Worm (Caenorhabditis elegans) whole organism, L4 larva: Measurements from ENCODE around the gene zipt-9.

Source experiments
- F10B5.3 ChIP-seq: sonication (generic microtip); optimal IDR thresholded peaks from 2 replicates; lab custom pipeline; 2016; ENCODE audit warnings: mild to moderate bottlenecking, missing genetic modification characterization, missing compliant biosample characterization
- F26F4.8 ChIP-seq: fragments of 200-800 bp; sonication (Bioruptor generic); conservative IDR thresholded peaks from 2 replicates; pipeline ENCODE4 v1.3.6; 2022; ENCODE audit warnings: missing genetic modification characterization, missing compliant biosample characterization
- F37D6.2 ChIP-seq: sonication (generic microtip); optimal IDR thresholded peaks from 2 replicates; lab custom pipeline; 2016; ENCODE audit warnings: mild to moderate bottlenecking, missing genetic modification characterization, missing compliant biosample characterization
- F44E2.7 ChIP-seq: fragments of 200-800 bp; sonication (Bioruptor generic); IDR thresholded peaks from 2 replicates; pipeline ENCODE4 v2.1.2; 2022; ENCODE audit warnings: missing genetic modification characterization, missing compliant biosample characterization
- R02D3.7 ChIP-seq: fragments of 150-350 bp; sonication (generic microtip); optimal IDR thresholded peaks from 3 replicates; lab custom pipeline; 2014; ENCODE audit warnings: missing biosample characterization, missing genetic modification characterization
- T20F7.1 ChIP-seq: fragments of 200-800 bp; sonication (Bioruptor generic); optimal IDR thresholded peaks from 2 replicates; lab custom pipeline; 2018; ENCODE audit warnings: mild to moderate bottlenecking, missing genetic modification characterization, missing compliant biosample characterization
- T26A8.4 ChIP-seq: fragments of 200-800 bp; sonication (Bioruptor generic); IDR thresholded peaks from 2 replicates; pipeline ENCODE4 v1.3.6; 2022; ENCODE audit warnings: missing genetic modification characterization, missing compliant biosample characterization
- Y105C5A.15 ChIP-seq: fragments of 200-800 bp; sonication (Bioruptor generic); IDR thresholded peaks from 2 replicates; pipeline ENCODE4 v1.3.6; 2022; ENCODE audit warnings: missing genetic modification characterization, missing compliant biosample characterization
- ZK337.2 ChIP-seq: fragments of 200-800 bp; sonication (Bioruptor generic); IDR thresholded peaks from 2 replicates; pipeline ENCODE4 v1.3.6; 2022; ENCODE audit warnings: missing genetic modification reagents, missing genetic modification characterization, missing compliant biosample characterization
- ZK546.5 ChIP-seq, 2 experiments: sonication (generic microtip); optimal IDR thresholded peaks; 2 replicates each; lab custom pipeline; 2017; ENCODE audit warnings: missing biosample characterization in 2 of 2, missing genetic modification characterization in 2 of 2
- aha-1 ChIP-seq: fragments of 150-350 bp; peaks from one replicate; lab custom pipeline; 2014; ENCODE audit warnings: missing biosample characterization, missing genetic modification characterization
- ama-1 ChIP-seq: fragments of 150-350 bp; optimal IDR thresholded peaks from 2 replicates; lab custom pipeline; 2014; ENCODE audit warnings: inconsistent platforms, mixed read lengths
- arid-1 ChIP-seq: fragments of 200-800 bp; sonication (Bioruptor generic); conservative IDR thresholded peaks from 2 replicates; pipeline ENCODE4 v1.3.6; 2022; ENCODE audit warnings: missing genetic modification reagents, missing genetic modification characterization, missing compliant biosample characterization
- ceh-32 ChIP-seq: sonication (generic microtip); optimal IDR thresholded peaks from 2 replicates; lab custom pipeline; 2016; ENCODE audit warnings: mild to moderate bottlenecking, missing genetic modification characterization, missing compliant biosample characterization; ENCODE audit not compliant: poor library complexity
- ceh-44 ChIP-seq: fragments of 200-800 bp; sonication (Bioruptor generic); IDR thresholded peaks from 2 replicates; pipeline ENCODE4 v1.3.6; 2022; ENCODE audit warnings: missing genetic modification reagents, missing genetic modification characterization, missing compliant biosample characterization
- ceh-62 ChIP-seq: sonication (generic microtip); optimal IDR thresholded peaks from 2 replicates; lab custom pipeline; 2017; ENCODE audit warnings: missing biosample characterization, missing genetic modification characterization
- ceh-82 ChIP-seq: sonication (generic microtip); optimal IDR thresholded peaks from 2 replicates; lab custom pipeline; 2017; ENCODE audit warnings: missing biosample characterization, missing genetic modification characterization
- cey-2 ChIP-seq: sonication (generic microtip); optimal IDR thresholded peaks from 3 replicates; lab custom pipeline; 2017; ENCODE audit warnings: missing genetic modification characterization, mild to moderate bottlenecking, missing compliant biosample characterization, antibody characterized with exemption, borderline replicate concordance; ENCODE audit not compliant: insufficient read depth
- daf-16 ChIP-seq, 3 experiments: sonication (generic microtip); optimal IDR thresholded peaks; 2 replicates each; lab custom pipeline; 2016 to 2017; ENCODE audit warnings: missing genetic modification characterization in 3 of 3, missing genetic modification reagents in 3 of 3, mild to moderate bottlenecking in 2 of 3, missing compliant biosample characterization in 2 of 3, missing biosample characterization in 1 of 3, moderate library complexity in 1 of 3
- daf-19 ChIP-seq: fragments of 200-800 bp; sonication (Bioruptor generic); conservative IDR thresholded peaks from 2 replicates; pipeline ENCODE4 v1.3.6; 2022; ENCODE audit warnings: missing genetic modification characterization, missing compliant biosample characterization
- daf-8 ChIP-seq: fragments of 200-800 bp; sonication (Bioruptor generic); IDR thresholded peaks from 2 replicates; pipeline ENCODE4 v1.3.6; 2022; ENCODE audit warnings: missing genetic modification characterization, missing compliant biosample characterization
- dmd-6 ChIP-seq: fragments of 200-800 bp; sonication (Bioruptor generic); IDR thresholded peaks from 2 replicates; pipeline ENCODE4 v1.3.6; 2022; ENCODE audit warnings: missing genetic modification reagents, missing genetic modification characterization, missing compliant biosample characterization
- dmd-8 ChIP-seq: fragments of 200-800 bp; sonication (Bioruptor generic); IDR thresholded peaks from 2 replicates; pipeline ENCODE4 v1.3.6; 2022; ENCODE audit warnings: missing genetic modification characterization, missing compliant biosample characterization
- egl-43 ChIP-seq: fragments of 200-800 bp; sonication (Bioruptor generic); IDR thresholded peaks from 2 replicates; pipeline ENCODE4 v1.3.6; 2022; ENCODE audit warnings: missing genetic modification reagents, missing genetic modification characterization, missing compliant biosample characterization
- fkh-10 ChIP-seq: fragments of 150-350 bp; optimal IDR thresholded peaks from 2 replicates; lab custom pipeline; 2014; ENCODE audit warnings: missing biosample characterization, missing genetic modification reagents, missing genetic modification characterization
- hlh-11 ChIP-seq: fragments of 200-800 bp; sonication (Bioruptor generic); optimal IDR thresholded peaks from 2 replicates; lab custom pipeline; 2018; ENCODE audit warnings: mild to moderate bottlenecking, missing genetic modification characterization, missing compliant biosample characterization
- hlh-30 ChIP-seq: sonication (generic microtip); optimal IDR thresholded peaks from 2 replicates; lab custom pipeline; 2017; ENCODE audit warnings: antibody characterized with exemption, mild to moderate bottlenecking, missing genetic modification characterization, missing compliant biosample characterization; ENCODE audit not compliant: insufficient read depth
- lim-7 ChIP-seq: fragments of 200-800 bp; sonication (Bioruptor generic); IDR thresholded peaks from 2 replicates; pipeline ENCODE4 v1.3.6; 2022; ENCODE audit warnings: missing genetic modification characterization, missing compliant biosample characterization
- lin-13 ChIP-seq: fragments of 150-350 bp; optimal IDR thresholded peaks from 2 replicates; lab custom pipeline; 2014; ENCODE audit warnings: missing biosample characterization, missing genetic modification reagents, missing genetic modification characterization
- lin-38 ChIP-seq: fragments of 200-800 bp; sonication (Bioruptor generic); IDR thresholded peaks from 2 replicates; pipeline ENCODE4 v1.3.6; 2022; ENCODE audit warnings: missing genetic modification reagents, missing genetic modification characterization, missing compliant biosample characterization
- lin-39 ChIP-seq: fragments of 150-350 bp; optimal IDR thresholded peaks from 2 replicates; lab custom pipeline; 2014; ENCODE audit warnings: missing biosample characterization, missing genetic modification reagents, missing genetic modification characterization
- lsy-2 ChIP-seq, 2 experiments: fragments of 150-350 bp in 1 of 2; sonication (generic microtip) in 1 of 2; optimal IDR thresholded peaks; 2 replicates each; lab custom pipeline; 2014 to 2017; ENCODE audit warnings: missing biosample characterization in 2 of 2, missing genetic modification characterization in 2 of 2
- mdl-1 ChIP-seq, 2 experiments: fragments of 150-350 bp in 1 of 2; sonication (generic microtip) in 1 of 2; optimal IDR thresholded peaks; 2 replicates each; lab custom pipeline; 2014 to 2017; ENCODE audit warnings: missing biosample characterization in 2 of 2, missing genetic modification characterization in 2 of 2
- mep-1 ChIP-seq: fragments of 150-350 bp; sonication (generic microtip); optimal IDR thresholded peaks from 3 replicates; lab custom pipeline; 2014; ENCODE audit warnings: missing biosample characterization, missing genetic modification characterization
- nhr-102 ChIP-seq: sonication (generic microtip); optimal IDR thresholded peaks from 2 replicates; lab custom pipeline; 2016; ENCODE audit warnings: mild to moderate bottlenecking, missing genetic modification characterization, moderate library complexity, missing compliant biosample characterization
- nhr-237 ChIP-seq: sonication (generic microtip); optimal IDR thresholded peaks from 2 replicates; lab custom pipeline; 2017; ENCODE audit warnings: missing biosample characterization, missing genetic modification characterization
- nhr-28 ChIP-seq: fragments of 150-350 bp; optimal IDR thresholded peaks from 2 replicates; lab custom pipeline; 2014; ENCODE audit warnings: missing biosample characterization, missing genetic modification characterization
- nhr-41 ChIP-seq: fragments of 200-800 bp; sonication (Bioruptor generic); IDR thresholded peaks from 2 replicates; pipeline ENCODE4 v1.3.6; 2022; ENCODE audit warnings: missing genetic modification reagents, missing genetic modification characterization, missing compliant biosample characterization
- nhr-42 ChIP-seq: fragments of 200-800 bp; sonication (Bioruptor generic); IDR thresholded peaks from 2 replicates; pipeline ENCODE4 v1.3.6; 2022; ENCODE audit warnings: missing genetic modification characterization, missing compliant biosample characterization
- nhr-48 ChIP-seq: sonication (generic microtip); optimal IDR thresholded peaks from 2 replicates; lab custom pipeline; 2016; ENCODE audit warnings: mild to moderate bottlenecking, missing genetic modification characterization, missing compliant biosample characterization
- nhr-76 ChIP-seq: fragments of 150-350 bp; optimal IDR thresholded peaks from 2 replicates; lab custom pipeline; 2014; ENCODE audit warnings: missing biosample characterization, missing genetic modification characterization
- php-3 ChIP-seq: fragments of 200-800 bp; sonication (Bioruptor generic); IDR thresholded peaks from 2 replicates; pipeline ENCODE4 v1.3.6; 2022; ENCODE audit warnings: missing genetic modification reagents, missing genetic modification characterization, missing compliant biosample characterization
- pqm-1 ChIP-seq: sonication (generic microtip); optimal IDR thresholded peaks from 2 replicates; lab custom pipeline; 2017; ENCODE audit warnings: missing biosample characterization, missing genetic modification characterization
- rbr-2 ChIP-seq: sonication (generic microtip); optimal IDR thresholded peaks from 2 replicates; lab custom pipeline; 2016; ENCODE audit warnings: missing genotype, missing genetic modification characterization, missing compliant biosample characterization
- snpc-1.2 ChIP-seq: fragments of 200-800 bp; sonication (Bioruptor generic); IDR thresholded peaks from 2 replicates; pipeline ENCODE4 v1.3.6; 2022; ENCODE audit warnings: missing genetic modification reagents, missing genetic modification characterization, missing compliant biosample characterization
- spr-3 ChIP-seq: fragments of 200-800 bp; sonication (Bioruptor generic); optimal IDR thresholded peaks from 2 replicates; lab custom pipeline; 2018; ENCODE audit warnings: mild to moderate bottlenecking, missing genetic modification characterization, missing compliant biosample characterization
- unc-39 ChIP-seq: sonication (generic microtip); optimal IDR thresholded peaks from 2 replicates; lab custom pipeline; 2017; ENCODE audit warnings: missing biosample characterization, missing genetic modification characterization
- zfp-3 ChIP-seq: fragments of 200-800 bp; sonication (Bioruptor generic); conservative IDR thresholded peaks from 2 replicates; pipeline ENCODE4 v1.3.6; 2022; ENCODE audit warnings: missing genetic modification reagents, missing genetic modification characterization, missing compliant biosample characterization
- zip-11 ChIP-seq: fragments of 200-800 bp; sonication (Bioruptor generic); IDR thresholded peaks from 2 replicates; pipeline ENCODE4 v1.3.6; 2022; ENCODE audit warnings: missing genetic modification characterization, missing compliant biosample characterization
- zip-2 ChIP-seq: fragments of 150-350 bp; optimal IDR thresholded peaks from 2 replicates; lab custom pipeline; 2014; ENCODE audit warnings: missing biosample characterization, missing genetic modification characterization
- ztf-7 ChIP-seq: fragments of 150-350 bp; optimal IDR thresholded peaks from 2 replicates; lab custom pipeline; 2014; ENCODE audit warnings: missing biosample characterization, missing genetic modification characterization

The zipt-9 gene

ce11 chrV:13744901-13745300, 29.8 kb upstream of the zipt-9 start, which contains the start of gene F35E12.9 (continued):
- TF ChIP-seq unc-39 (tag; lab: Kevin White, UChicago): no peak
- TF ChIP-seq aha-1 (tag; lab: Kevin White, UChicago): peak; percentile 85
- no peak for TF ChIP-seq T26A8.4 (GFP tag; lab: Robert Waterston, UW)
- TF ChIP-seq fkh-10 (GFP tag; lab: Kevin White, UChicago): no peak
- no peak for TF ChIP-seq arid-1 (GFP tag; lab: Robert Waterston, UW)
- TF ChIP-seq ceh-62 (tag; lab: Kevin White, UChicago): no peak
- TF ChIP-seq php-3: peak; percentile 78
- no peak for TF ChIP-seq lin-39 (tag; lab: Kevin White, UChicago)
- no peak for TF ChIP-seq snpc-1.2
- TF ChIP-seq lim-7: no peak
- TF ChIP-seq F10B5.3: no peak
- no peak for TF ChIP-seq dmd-8 (GFP tag; lab: Robert Waterston, UW)
- TF ChIP-seq daf-8 (GFP tag; lab: Robert Waterston, UW): no peak
- no peak for TF ChIP-seq ceh-44 (GFP tag; lab: Robert Waterston, UW)
- no peak for TF ChIP-seq hlh-30 (tag; lab: Kevin White, UChicago)
- no peak for TF ChIP-seq lin-13 (GFP tag; lab: Kevin White, UChicago)
- TF ChIP-seq ceh-32 (tag; lab: Kevin White, UChicago): no peak
- TF ChIP-seq nhr-237: no peak
- TF ChIP-seq nhr-42 (GFP tag; lab: Robert Waterston, UW): no peak
- TF ChIP-seq R02D3.7 (tag; lab: Kevin White, UChicago): no peak
- TF ChIP-seq nhr-102 (tag; lab: Kevin White, UChicago): peak; percentile 24
- TF ChIP-seq mep-1 (tag; lab: Kevin White, UChicago): peak; percentile 23
- TF ChIP-seq ceh-82 (tag; lab: Kevin White, UChicago): no peak
- no peak for TF ChIP-seq ZK337.2 (GFP tag; lab: Robert Waterston, UW)
- TF ChIP-seq nhr-41 (GFP tag; lab: Robert Waterston, UW): no peak
- no peak for TF ChIP-seq zip-11 (GFP tag; lab: Robert Waterston, UW)
- no peak for TF ChIP-seq lsy-2 (tag; optimal IDR thresholded peaks at IDR 0.05; lab: Kevin White, UChicago)
- no peak for TF ChIP-seq lin-38 (GFP tag; lab: Robert Waterston, UW)
- no peak for TF ChIP-seq ZK546.5 (tag; optimal IDR thresholded peaks at IDR 0.05; lab: Kevin White, UChicago)
- TF ChIP-seq nhr-28 (tag; lab: Kevin White, UChicago): peak; percentile 83
- no peak for TF ChIP-seq nhr-76 (tag; lab: Kevin White, UChicago)
- TF ChIP-seq zip-2 (tag; lab: Kevin White, UChicago): peak; percentile 16
- peak; percentile 59 for TF ChIP-seq hlh-11 (tag; lab: Kevin White, UChicago)
- TF ChIP-seq F26F4.8 (GFP tag; lab: Robert Waterston, UW): no peak
- TF ChIP-seq ama-1 (lab: Kevin White, UChicago): no peak
- TF ChIP-seq daf-19 (GFP tag; lab: Robert Waterston, UW): no peak
- TF ChIP-seq cey-2 (tag; lab: Kevin White, UChicago): no peak

- TF ChIP-seq F37D6.2 (tag; lab: Kevin White, UChicago) (no peak), T20F7.1 (GFP tag; lab: Kevin White, UChicago) (no peak), pqm-1 (peak; percentile 72), ceh-44 (GFP tag; lab: Robert Waterston, UW) (no peak), rbr-2 (tag; lab: Kevin White, UChicago) (no peak), lsy-2 (tag; optimal IDR thresholded peaks at IDR 0.05; lab: Kevin White, UChicago) (no peak), ztf-7 (tag; lab: Kevin White, UChicago) (no peak), dmd-6 (GFP tag; lab: Robert Waterston, UW) (peak; percentile 38; the same call in 1 of the 2 replicates), F44E2.7 (GFP tag; lab: Robert Waterston, UW) (no peak), mdl-1 (tag; optimal IDR thresholded peaks at IDR 0.05; lab: Kevin White, UChicago) (no peak), spr-3 (GFP tag; lab: Kevin White, UChicago) (no peak), egl-43 (GFP tag; lab: Robert Waterston, UW) (no peak), zfp-3 (GFP tag; lab: Robert Waterston, UW) (no peak), daf-16 (GFP tag; optimal IDR thresholded peaks at IDR 0.05; lab: Kevin White, UChicago) (no peak), daf-16 (tag; optimal IDR thresholded peaks at IDR 0.05; lab: Kevin White, UChicago) (peak; percentile 67), nhr-42 (GFP tag; lab: Robert Waterston, UW) (no peak), nhr-48 (no peak), nhr-28 (tag; lab: Kevin White, UChicago) (peak; percentile 94), nhr-102 (tag; lab: Kevin White, UChicago) (peak; percentile 0), daf-19 (GFP tag; lab: Robert Waterston, UW) (no peak), ZK546.5 (tag; optimal IDR thresholded peaks at IDR 0.05; lab: Kevin White, UChicago) (no peak), Y105C5A.15 (GFP tag; lab: Robert Waterston, UW) (no peak), lin-39 (tag; lab: Kevin White, UChicago) (no peak)
Observed at ce11 chrV:13739901-13740300, 24.8 kb upstream of the zipt-9 start.
